Worm (Caenorhabditis elegans): ENCODE data around the gene C31H1.5.

DNA sequence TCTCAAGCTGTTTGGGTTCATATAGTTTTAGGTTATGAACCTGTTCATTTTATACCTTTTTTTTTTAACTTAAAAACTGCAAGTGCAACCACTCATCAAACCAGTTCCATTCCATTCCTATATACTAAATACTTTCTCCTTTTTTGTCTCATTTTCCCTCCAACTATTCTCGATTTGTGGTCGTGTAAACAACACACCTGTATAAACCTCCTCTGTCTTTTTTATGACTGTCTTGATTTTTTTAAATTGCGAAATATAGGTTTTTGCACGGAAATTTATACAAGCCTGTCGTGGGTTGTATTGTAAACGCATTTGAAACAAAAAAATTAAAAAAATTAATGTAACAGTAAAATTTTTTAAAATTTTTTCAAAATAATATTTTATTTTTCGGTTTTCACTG lies 19.9 kb upstream of the C31H1.5 start:
- TF ChIP-seq ceh-16 (tag; optimal IDR thresholded peaks at IDR 0.05) (no peak), daf-12 (tag; optimal IDR thresholded peaks at IDR 0.05) (no peak), tbx-2 (tag; optimal IDR thresholded peaks at IDR 0.05) (no peak), pha-4 (tag; optimal IDR thresholded peaks at IDR 0.05) (peak; percentile 16), nhr-28 (tag; optimal IDR thresholded peaks at IDR 0.05) (no peak), nhr-237 (tag; optimal IDR thresholded peaks at IDR 0.05) (no peak), fkh-10 (GFP tag; optimal IDR thresholded peaks at IDR 0.05) (no peak), nhr-12 (tag; optimal IDR thresholded peaks at IDR 0.05) (no peak)
